Fruit fly (Drosophila melanogaster): Measurements from ENCODE around the gene Spindly.

DNA sequence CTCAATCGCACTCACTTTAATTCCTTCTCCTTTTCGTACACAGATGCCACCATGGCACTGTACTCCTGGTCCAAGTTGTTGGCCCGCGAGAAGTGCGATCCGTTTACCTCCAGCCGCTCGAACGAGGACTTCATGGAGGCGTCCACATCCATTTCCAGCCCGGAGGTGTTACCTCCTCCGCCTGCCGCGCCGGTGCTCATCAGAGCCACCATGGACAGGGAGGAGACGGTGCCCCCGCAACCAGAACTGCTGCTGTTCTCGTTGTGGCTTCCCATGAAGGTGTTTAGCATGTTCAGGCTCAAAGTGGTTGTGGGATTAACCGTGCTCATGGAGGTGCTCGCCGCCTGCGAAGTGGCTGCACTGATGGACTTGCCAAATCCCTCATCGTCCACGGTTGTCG is 34.7 kb downstream of the Spindly start:
- TF ChIP-seq CTCF (optimal IDR thresholded peaks at IDR 0.05), result no peak
- no peak for TF ChIP-seq CG8478 (optimal IDR thresholded peaks at IDR 0.05)

Measured in S2 (cell line).